ENCODE assay signal across 1 fruit fly cellular context in the genomic region with DNA sequence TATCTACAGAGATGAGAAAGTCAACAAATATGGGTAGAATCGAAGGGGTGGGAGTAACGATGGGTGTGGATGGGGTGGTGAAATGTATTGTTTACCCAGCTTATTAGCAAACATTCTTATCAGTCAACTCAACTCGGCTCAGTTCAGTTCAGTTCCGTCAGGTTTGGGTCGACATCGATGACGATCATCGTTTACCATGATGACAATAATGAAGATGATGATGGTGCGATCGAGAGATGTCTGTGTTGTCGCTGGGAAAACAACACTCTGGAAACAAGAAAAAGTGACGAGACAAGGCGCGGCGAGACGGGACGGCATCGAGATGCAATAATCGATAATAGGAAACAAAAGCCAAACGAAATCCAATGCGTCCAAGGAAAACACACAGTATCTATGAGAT.
TF ChIP-seq lines count a peak whose summit lies in the region.

No protein-coding gene starts in this region.

TF ChIP-seq in whole organism, embryonic, 481 proteins besides CTCF, POLR2A, EP300 and RAD21 (continued from another document):
- no peak for TF ChIP-seq lov (optimal IDR thresholded peaks at IDR 0.05; lab: Kevin White, UChicago)
- 0 out of 3 replicates have a peak, but pooled peaks have one; percentile 6 for TF ChIP-seq lov (GFP tag; IDR thresholded peaks at IDR 0.05; lab: Robert Waterston, UW)
- no peak for TF ChIP-seq salm (tag; optimal IDR thresholded peaks at IDR 0.05; lab: Kevin White, UChicago)
- peak; percentile 41 for TF ChIP-seq CG9727 (GFP tag; optimal IDR thresholded peaks at IDR 0.05; lab: Kevin White, UChicago)
- peak; percentile 46 for TF ChIP-seq gsb-n (tag; optimal IDR thresholded peaks at IDR 0.05; lab: Kevin White, UChicago)
- TF ChIP-seq sens (GFP tag; lab: Kevin White, UChicago): peak; percentile 87
- peak; percentile 73 for TF ChIP-seq Med (GFP tag; lab: Kevin White, UChicago)
- no peak for TF ChIP-seq CG14050 (GFP tag; IDR thresholded peaks at IDR 0.05; lab: Robert Waterston, UW)
- peak; percentile 6 for TF ChIP-seq CG11723 (GFP tag; optimal IDR thresholded peaks at IDR 0.05; lab: Kevin White, UChicago)
- no peak for TF ChIP-seq vfl (GFP tag; optimal IDR thresholded peaks at IDR 0.05; lab: Kevin White, UChicago)
- peak; percentile 76 for TF ChIP-seq CG33557 (GFP tag; optimal IDR thresholded peaks at IDR 0.05; lab: Kevin White, UChicago)
- no peak for TF ChIP-seq tx (GFP tag; optimal IDR thresholded peaks at IDR 0.05; lab: Kevin White, UChicago)
- TF ChIP-seq jigr1 (GFP tag; IDR thresholded peaks at IDR 0.05; lab: Robert Waterston, UW): no peak
- TF ChIP-seq NC2β (GFP tag; optimal IDR thresholded peaks at IDR 0.05; lab: Kevin White, UChicago): no peak
- peak; percentile 11 for TF ChIP-seq tap (tag; optimal IDR thresholded peaks at IDR 0.05; lab: Kevin White, UChicago)
- peak; percentile 49 for TF ChIP-seq bab2 (GFP tag; optimal IDR thresholded peaks at IDR 0.05; lab: Kevin White, UChicago)
- no peak for TF ChIP-seq CG4404 (GFP tag; IDR thresholded peaks at IDR 0.05; lab: Robert Waterston, UW)
- TF ChIP-seq nerfin-1 (tag; optimal IDR thresholded peaks at IDR 0.05; lab: Kevin White, UChicago): peak; percentile 38
- TF ChIP-seq ara (GFP tag; IDR thresholded peaks at IDR 0.05; lab: Robert Waterston, UW): peak; percentile 46; the same call in 1 of the 2 replicates
- TF ChIP-seq CG4424 (GFP tag; optimal IDR thresholded peaks at IDR 0.05; lab: Kevin White, UChicago): no peak
- peak; percentile 6 for TF ChIP-seq CG11504 (tag; optimal IDR thresholded peaks at IDR 0.05; lab: Kevin White, UChicago)
- TF ChIP-seq Asciz (GFP tag; optimal IDR thresholded peaks at IDR 0.05; lab: Kevin White, UChicago): peak; percentile 32
- peak; percentile 20 for TF ChIP-seq Sry-β (GFP tag; optimal IDR thresholded peaks at IDR 0.05; lab: Kevin White, UChicago)
- peak; percentile 65 for TF ChIP-seq kni (GFP tag; optimal IDR thresholded peaks at IDR 0.05; lab: Kevin White, UChicago)
- peak; percentile 38 for TF ChIP-seq CG15601 (tag; optimal IDR thresholded peaks at IDR 0.05; lab: Kevin White, UChicago)
- TF ChIP-seq disco-r (GFP tag; optimal IDR thresholded peaks at IDR 0.05; lab: Kevin White, UChicago): no peak
- peak; percentile 52 for TF ChIP-seq dmrt11E (tag; optimal IDR thresholded peaks at IDR 0.05; lab: Kevin White, UChicago)
- peak; percentile 57 for TF ChIP-seq CG3407 (GFP tag; optimal IDR thresholded peaks at IDR 0.05; lab: Kevin White, UChicago)
- peak; percentile 46; the same call in 1 of the 2 replicates for TF ChIP-seq Xrp1 (GFP tag; IDR thresholded peaks at IDR 0.05; lab: Robert Waterston, UW)
- TF ChIP-seq CG15479 (GFP tag; optimal IDR thresholded peaks at IDR 0.05; lab: Kevin White, UChicago): peak; percentile 93
- TF ChIP-seq CG6683 (GFP tag; optimal IDR thresholded peaks at IDR 0.05; lab: Kevin White, UChicago): no peak
- TF ChIP-seq fd64A (GFP tag; optimal IDR thresholded peaks at IDR 0.05; lab: Kevin White, UChicago): peak; percentile 64
- no peak for TF ChIP-seq sc (optimal IDR thresholded peaks at IDR 0.05; lab: Kevin White, UChicago)
- TF ChIP-seq sc (GFP tag; optimal IDR thresholded peaks at IDR 0.05; lab: Kevin White, UChicago): peak; percentile 57
- TF ChIP-seq CG17328 (GFP tag; IDR thresholded peaks at IDR 0.05; lab: Robert Waterston, UW): no peak
- TF ChIP-seq CG17361 (GFP tag; IDR thresholded peaks at IDR 0.05; lab: Robert Waterston, UW): 0 out of 3 replicates have a peak, but pooled peaks have one; percentile 9
- no peak for TF ChIP-seq toy (GFP tag; IDR thresholded peaks at IDR 0.05; lab: Robert Waterston, UW)
- no peak for TF ChIP-seq Dad (GFP tag; optimal IDR thresholded peaks at IDR 0.05; lab: Kevin White, UChicago)
- TF ChIP-seq CG10274 (GFP tag; optimal IDR thresholded peaks at IDR 0.05; lab: Kevin White, UChicago): no peak
- peak; percentile 18 for TF ChIP-seq YL-1 (GFP tag; optimal IDR thresholded peaks at IDR 0.05; lab: Kevin White, UChicago)
- TF ChIP-seq ato (GFP tag; IDR thresholded peaks at IDR 0.05; lab: Robert Waterston, UW; ENCODE audit: partially characterized antibody): no peak
- no peak for TF ChIP-seq CG9876 (GFP tag; optimal IDR thresholded peaks at IDR 0.05; lab: Kevin White, UChicago)
- no peak for TF ChIP-seq Eip74EF (GFP tag; optimal IDR thresholded peaks at IDR 0.05; lab: Kevin White, UChicago)
- peak; percentile 30 for TF ChIP-seq CG2678 (tag; optimal IDR thresholded peaks at IDR 0.05; lab: Kevin White, UChicago)
- TF ChIP-seq CG10209 (GFP tag; optimal IDR thresholded peaks at IDR 0.05; lab: Kevin White, UChicago): peak; percentile 14
- TF ChIP-seq tgo (GFP tag; IDR thresholded peaks at IDR 0.05; lab: Robert Waterston, UW): no peak
- TF ChIP-seq z (GFP tag; IDR thresholded peaks at IDR 0.05; lab: Robert Waterston, UW): no peak
- TF ChIP-seq Lhr (GFP tag; optimal IDR thresholded peaks at IDR 0.05; lab: Kevin White, UChicago): peak; percentile 37
- TF ChIP-seq CG13123 (GFP tag; optimal IDR thresholded peaks at IDR 0.05; lab: Kevin White, UChicago): peak; percentile 31
- no peak for TF ChIP-seq hbn (GFP tag; IDR thresholded peaks at IDR 0.05; lab: Robert Waterston, UW; ENCODE audit: partially characterized antibody)
- TF ChIP-seq so (GFP tag; IDR thresholded peaks at IDR 0.05; lab: Robert Waterston, UW): 0 out of 3 replicates have a peak, but pooled peaks have one; percentile 19
- TF ChIP-seq CG8359 (GFP tag; optimal IDR thresholded peaks at IDR 0.05; lab: Kevin White, UChicago; ENCODE audit: borderline replicate concordance): peak; percentile 31
- TF ChIP-seq unpg (GFP tag; optimal IDR thresholded peaks at IDR 0.05; lab: Kevin White, UChicago): peak; percentile 30
- peak; percentile 54 for TF ChIP-seq twi (tag; optimal IDR thresholded peaks at IDR 0.05; lab: Kevin White, UChicago)
- peak in 1 of 2 experiments; percentile 56 for TF ChIP-seq tll (GFP tag; optimal IDR thresholded peaks at IDR 0.05; lab: Kevin White, UChicago)
- TF ChIP-seq ind (GFP tag; optimal IDR thresholded peaks at IDR 0.05; lab: Kevin White, UChicago): no peak
- TF ChIP-seq al (GFP tag; IDR thresholded peaks at IDR 0.05; lab: Robert Waterston, UW): no peak
- no peak for TF ChIP-seq CG5953 (GFP tag; IDR thresholded peaks at IDR 0.05; lab: Robert Waterston, UW)
- TF ChIP-seq CkIIα-i1 (GFP tag; IDR thresholded peaks at IDR 0.05; lab: Robert Waterston, UW): no peak
- no peak for TF ChIP-seq Sry-δ (GFP tag; optimal IDR thresholded peaks at IDR 0.05; lab: Kevin White, UChicago)
- no peak for TF ChIP-seq CG4282 (GFP tag; optimal IDR thresholded peaks at IDR 0.05; lab: Kevin White, UChicago)
- peak; percentile 44 for TF ChIP-seq CG1529 (GFP tag; optimal IDR thresholded peaks at IDR 0.05; lab: Kevin White, UChicago)
- peak; percentile 7 for TF ChIP-seq CG10431 (GFP tag; optimal IDR thresholded peaks at IDR 0.05; lab: Kevin White, UChicago)
- TF ChIP-seq croc (GFP tag; conservative IDR thresholded peaks at IDR 0.05; lab: Robert Waterston, UW): no peak
- TF ChIP-seq Hr39 (optimal IDR thresholded peaks at IDR 0.05; lab: Kevin White, UChicago): no peak
- TF ChIP-seq lola (GFP tag; optimal IDR thresholded peaks at IDR 0.05; lab: Kevin White, UChicago): peak in 1 of 3 experiments; percentile 46
- peak; percentile 11 for TF ChIP-seq Sox102F (GFP tag; optimal IDR thresholded peaks at IDR 0.05; lab: Kevin White, UChicago)
- peak; percentile 0 for TF ChIP-seq HHEX (GFP tag; optimal IDR thresholded peaks at IDR 0.05; lab: Kevin White, UChicago)
- TF ChIP-seq onecut (GFP tag; IDR thresholded peaks at IDR 0.05; lab: Robert Waterston, UW): 0 out of 2 replicates have a peak, but pooled peaks have one; percentile 12
- TF ChIP-seq gce (GFP tag; IDR thresholded peaks at IDR 0.05; lab: Robert Waterston, UW): no peak
- TF ChIP-seq Sox100B (GFP tag; optimal IDR thresholded peaks at IDR 0.05; lab: Kevin White, UChicago): peak; percentile 46
- TF ChIP-seq HLHmδ (GFP tag; optimal IDR thresholded peaks at IDR 0.05; lab: Kevin White, UChicago): peak; percentile 81
- no peak for TF ChIP-seq kay (GFP tag; optimal IDR thresholded peaks at IDR 0.05; lab: Kevin White, UChicago)
- no peak for TF ChIP-seq D19B (GFP tag; optimal IDR thresholded peaks at IDR 0.05; lab: Kevin White, UChicago)
- TF ChIP-seq CG8765 (GFP tag; IDR thresholded peaks at IDR 0.05; lab: Robert Waterston, UW): no peak
- no peak for TF ChIP-seq chn (GFP tag; optimal IDR thresholded peaks at IDR 0.05; lab: Kevin White, UChicago)
- TF ChIP-seq Nf-YB (GFP tag; optimal IDR thresholded peaks at IDR 0.05; lab: Kevin White, UChicago): peak; percentile 1
- no peak for TF ChIP-seq CG32772 (GFP tag; IDR thresholded peaks at IDR 0.05; lab: Robert Waterston, UW)
- TF ChIP-seq zfh1 (GFP tag; IDR thresholded peaks at IDR 0.05; lab: Robert Waterston, UW): 0 out of 3 replicates have a peak, but pooled peaks have one; percentile 42
- no peak; the same call in 1 of the 2 replicates for TF ChIP-seq peb (GFP tag; IDR thresholded peaks at IDR 0.05; lab: Robert Waterston, UW)
- TF ChIP-seq phol (tag; optimal IDR thresholded peaks at IDR 0.05; lab: Kevin White, UChicago): no peak
- TF ChIP-seq Kr (GFP tag; optimal IDR thresholded peaks at IDR 0.05; lab: Kevin White, UChicago): peak; percentile 49
- no peak for TF ChIP-seq Fer1 (GFP tag; optimal IDR thresholded peaks at IDR 0.05; lab: Kevin White, UChicago)
- TF ChIP-seq CrebB (tag; optimal IDR thresholded peaks at IDR 0.05; lab: Kevin White, UChicago): peak; percentile 38
- TF ChIP-seq CG1832 (GFP tag; optimal IDR thresholded peaks at IDR 0.05; lab: Kevin White, UChicago): no peak
- peak; percentile 51 for TF ChIP-seq wek (GFP tag; optimal IDR thresholded peaks at IDR 0.05; lab: Kevin White, UChicago)
- TF ChIP-seq kah (GFP tag; optimal IDR thresholded peaks at IDR 0.05; lab: Kevin White, UChicago): no peak
- peak; percentile 28 for TF ChIP-seq oc (tag; optimal IDR thresholded peaks at IDR 0.05; lab: Kevin White, UChicago)
- TF ChIP-seq ase (GFP tag; IDR thresholded peaks at IDR 0.05; lab: Robert Waterston, UW): no peak
- TF ChIP-seq CG12219 (GFP tag; optimal IDR thresholded peaks at IDR 0.05; lab: Kevin White, UChicago): peak; percentile 20
- peak; percentile 27 for TF ChIP-seq gem (tag; optimal IDR thresholded peaks at IDR 0.05; lab: Kevin White, UChicago)
- peak; percentile 21 for TF ChIP-seq CG18262 (tag; optimal IDR thresholded peaks at IDR 0.05; lab: Kevin White, UChicago)
- peak; percentile 35 for TF ChIP-seq lab (GFP tag; optimal IDR thresholded peaks at IDR 0.05; lab: Kevin White, UChicago)
- no peak for TF ChIP-seq CG13894 (tag; optimal IDR thresholded peaks at IDR 0.05; lab: Kevin White, UChicago)
- no peak for TF ChIP-seq CG15269 (tag; optimal IDR thresholded peaks at IDR 0.05; lab: Kevin White, UChicago)
- peak; percentile 42 for TF ChIP-seq fd102C (GFP tag; optimal IDR thresholded peaks at IDR 0.05; lab: Kevin White, UChicago)
- no peak for TF ChIP-seq CG15011 (GFP tag; optimal IDR thresholded peaks at IDR 0.05; lab: Kevin White, UChicago)
- no peak for TF ChIP-seq caup (GFP tag; optimal IDR thresholded peaks at IDR 0.05; lab: Kevin White, UChicago; ENCODE audit: severe bottlenecking)
- TF ChIP-seq slp2 (GFP tag; optimal IDR thresholded peaks at IDR 0.05; lab: Kevin White, UChicago): no peak
- TF ChIP-seq CG6813 (GFP tag; optimal IDR thresholded peaks at IDR 0.05; lab: Kevin White, UChicago): peak; percentile 56
- TF ChIP-seq CG8089 (GFP tag; optimal IDR thresholded peaks at IDR 0.05; lab: Kevin White, UChicago): peak; percentile 2
- TF ChIP-seq Taf1 (GFP tag; IDR thresholded peaks at IDR 0.05; lab: Robert Waterston, UW): no peak
- peak; percentile 32 for TF ChIP-seq CG8924 (tag; optimal IDR thresholded peaks at IDR 0.05; lab: Kevin White, UChicago)
- TF ChIP-seq CG7786 (GFP tag; optimal IDR thresholded peaks at IDR 0.05; lab: Kevin White, UChicago): no peak
- peak; percentile 32 for TF ChIP-seq CG18599 (GFP tag; optimal IDR thresholded peaks at IDR 0.05; lab: Kevin White, UChicago)
- TF ChIP-seq vvl (GFP tag; IDR thresholded peaks at IDR 0.05; lab: Robert Waterston, UW): 0 out of 2 replicates have a peak, but pooled peaks have one; percentile 9
- peak; percentile 13 for TF ChIP-seq CG1233 (GFP tag; optimal IDR thresholded peaks at IDR 0.05; lab: Kevin White, UChicago)
- peak in 1 of 2 experiments; percentile 51 for TF ChIP-seq bsh (GFP tag; optimal IDR thresholded peaks at IDR 0.05; lab: Kevin White, UChicago)
- peak; percentile 3 for TF ChIP-seq odd (GFP tag; optimal IDR thresholded peaks at IDR 0.05; lab: Kevin White, UChicago)
- peak; percentile 39 for TF ChIP-seq Blimp-1 (GFP tag; optimal IDR thresholded peaks at IDR 0.05; lab: Kevin White, UChicago)
- peak; percentile 27 for TF ChIP-seq CG2712 (tag; optimal IDR thresholded peaks at IDR 0.05; lab: Kevin White, UChicago)
- no peak for TF ChIP-seq CG9609 (GFP tag; optimal IDR thresholded peaks at IDR 0.05; lab: Kevin White, UChicago)
- TF ChIP-seq tin (GFP tag; optimal IDR thresholded peaks at IDR 0.05; lab: Kevin White, UChicago): no peak
- TF ChIP-seq Mes4 (GFP tag; optimal IDR thresholded peaks at IDR 0.05; lab: Kevin White, UChicago): peak; percentile 24
- TF ChIP-seq nau (GFP tag; optimal IDR thresholded peaks at IDR 0.05; lab: Kevin White, UChicago): peak; percentile 32
- TF ChIP-seq CG15696 (tag; optimal IDR thresholded peaks at IDR 0.05; lab: Kevin White, UChicago): peak; percentile 63
- TF ChIP-seq fd96Cb (tag; optimal IDR thresholded peaks at IDR 0.05; lab: Kevin White, UChicago): no peak
TF ChIP-seq in whole organism, embryonic: peak in this region for 87.
